Worm (Caenorhabditis elegans) whole organism, mixed stage, embryonic: ENCODE data around the gene lips-12.

Experiments used
- M03D4.4 ChIP-seq: sonication (generic microtip); optimal IDR thresholded peaks from 2 replicates; lab custom pipeline; 2017; ENCODE audit warnings: mild to moderate bottlenecking, missing genetic modification characterization, missing compliant biosample characterization
- bed-3 ChIP-seq: fragments of 200-800 bp; sonication (Bioruptor generic); optimal IDR thresholded peaks from 3 replicates; lab custom pipeline; 2018; ENCODE audit warnings: mild to moderate bottlenecking, missing genetic modification characterization, moderate library complexity, missing compliant biosample characterization
- blmp-1 ChIP-seq: fragments of 150-350 bp; optimal IDR thresholded peaks from 2 replicates; lab custom pipeline; 2014; ENCODE audit warnings: missing biosample characterization, missing genetic modification characterization
- ceh-39 ChIP-seq: fragments of 150-350 bp; optimal IDR thresholded peaks from 2 replicates; lab custom pipeline; 2014; ENCODE audit warnings: missing biosample characterization, missing genetic modification characterization
- ceh-43 ChIP-seq: fragments of 200-800 bp; sonication (Bioruptor generic); optimal IDR thresholded peaks from 2 replicates; lab custom pipeline; 2018; ENCODE audit warnings: mild to moderate bottlenecking, missing genetic modification characterization, moderate library complexity, missing compliant biosample characterization
- ceh-83 ChIP-seq: fragments of 200-800 bp; sonication (Bioruptor generic); optimal IDR thresholded peaks from 2 replicates; lab custom pipeline; 2018; ENCODE audit warnings: mild to moderate bottlenecking, missing genetic modification characterization, missing compliant biosample characterization
- ces-1 ChIP-seq: fragments of 150-350 bp; optimal IDR thresholded peaks from 2 replicates; lab custom pipeline; 2014; ENCODE audit warnings: missing biosample characterization, missing genetic modification reagents, missing genetic modification characterization
- cnd-1 ChIP-seq: fragments of 200-800 bp; sonication (Bioruptor generic); optimal IDR thresholded peaks from 2 replicates; lab custom pipeline; 2018; ENCODE audit warnings: mild to moderate bottlenecking, missing genetic modification characterization, missing compliant biosample characterization
- drap-1 ChIP-seq: fragments of 200-800 bp; sonication (Bioruptor generic); optimal IDR thresholded peaks from 3 replicates; lab custom pipeline; 2018; ENCODE audit warnings: mild to moderate bottlenecking, missing genetic modification characterization, missing compliant biosample characterization
- elt-1 ChIP-seq: sonication (generic microtip); optimal IDR thresholded peaks from 2 replicates; lab custom pipeline; 2017; ENCODE audit warnings: missing genetic modification characterization, mild to moderate bottlenecking, missing compliant biosample characterization, antibody characterized with exemption, moderate library complexity, borderline replicate concordance; ENCODE audit not compliant: insufficient read depth
- elt-3 ChIP-seq: fragments of 150-350 bp; optimal IDR thresholded peaks from 2 replicates; lab custom pipeline; 2014; ENCODE audit warnings: missing biosample characterization, missing genetic modification characterization
- flh-1 ChIP-seq: fragments of 200-800 bp; sonication (Bioruptor generic); optimal IDR thresholded peaks from 2 replicates; lab custom pipeline; 2018; ENCODE audit warnings: mild to moderate bottlenecking, missing genetic modification characterization, moderate library complexity, missing compliant biosample characterization
- ham-2 ChIP-seq: fragments of 200-800 bp; sonication (Bioruptor generic); optimal IDR thresholded peaks from 2 replicates; lab custom pipeline; 2018; ENCODE audit warnings: mild to moderate bottlenecking, missing genetic modification characterization, missing compliant biosample characterization
- hlh-1 ChIP-seq: fragments of 150-350 bp; optimal IDR thresholded peaks from 2 replicates; lab custom pipeline; 2014; ENCODE audit warnings: missing biosample characterization, missing genetic modification reagents, missing genetic modification characterization
- lin-13 ChIP-seq: fragments of 150-350 bp; optimal IDR thresholded peaks from 2 replicates; lab custom pipeline; 2014; ENCODE audit warnings: missing biosample characterization, missing genetic modification characterization
- lin-32 ChIP-seq: fragments of 200-800 bp; sonication (Bioruptor generic); optimal IDR thresholded peaks from 2 replicates; lab custom pipeline; 2018; ENCODE audit warnings: mild to moderate bottlenecking, missing genetic modification characterization, missing compliant biosample characterization
- lsy-2 ChIP-seq: fragments of 150-350 bp; optimal IDR thresholded peaks from 2 replicates; lab custom pipeline; 2014; ENCODE audit warnings: missing biosample characterization, missing genetic modification characterization
- mab-5 ChIP-seq: fragments of 150-350 bp; optimal IDR thresholded peaks from 2 replicates; lab custom pipeline; 2014; ENCODE audit warnings: missing biosample characterization, missing genetic modification characterization
- mep-1 ChIP-seq: fragments of 150-350 bp; optimal IDR thresholded peaks from 2 replicates; lab custom pipeline; 2017; ENCODE audit warnings: missing biosample characterization, missing genetic modification reagents, missing genetic modification characterization, inconsistent platforms
- mls-2 ChIP-seq: sonication (generic microtip); optimal IDR thresholded peaks from 2 replicates; lab custom pipeline; 2016; ENCODE audit warnings: mild to moderate bottlenecking, missing genetic modification characterization, moderate library complexity, missing compliant biosample characterization
- nhr-12 ChIP-seq: fragments of 150-350 bp; optimal IDR thresholded peaks from 2 replicates; lab custom pipeline; 2014; ENCODE audit warnings: missing biosample characterization, missing genetic modification characterization
- nhr-2 ChIP-seq: fragments of 150-350 bp; optimal IDR thresholded peaks from 2 replicates; lab custom pipeline; 2014; ENCODE audit warnings: missing biosample characterization, missing genetic modification characterization
- nhr-237 ChIP-seq: fragments of 150-350 bp; optimal IDR thresholded peaks from 2 replicates; lab custom pipeline; 2014; ENCODE audit warnings: missing biosample characterization, missing genetic modification characterization
- nhr-28 ChIP-seq: fragments of 150-350 bp; optimal IDR thresholded peaks from 2 replicates; lab custom pipeline; 2014; ENCODE audit warnings: missing biosample characterization, missing genetic modification characterization
- nhr-76 ChIP-seq: sonication (generic microtip); optimal IDR thresholded peaks from 2 replicates; lab custom pipeline; 2017; ENCODE audit warnings: missing biosample characterization, missing genetic modification characterization
- pha-4 ChIP-seq: fragments of 150-350 bp; optimal IDR thresholded peaks from 2 replicates; lab custom pipeline; 2018; ENCODE audit warnings: missing biosample characterization, missing genetic modification reagents, missing genetic modification characterization
- sem-2 ChIP-seq: fragments of 200-800 bp; sonication (Bioruptor generic); optimal IDR thresholded peaks from 2 replicates; lab custom pipeline; 2018; ENCODE audit warnings: mild to moderate bottlenecking, missing genetic modification characterization, missing compliant biosample characterization
- snpc-4 ChIP-seq: fragments of 150-350 bp; optimal IDR thresholded peaks from 2 replicates; lab custom pipeline; 2014; ENCODE audit warnings: missing biosample characterization, missing genetic modification characterization
- sptf-1 ChIP-seq: sonication (generic microtip); optimal IDR thresholded peaks from 2 replicates; lab custom pipeline; 2017; ENCODE audit warnings: mild to moderate bottlenecking, missing genetic modification characterization, moderate library complexity, missing compliant biosample characterization
- tbx-8 ChIP-seq: fragments of 200-800 bp; sonication (Bioruptor generic); optimal IDR thresholded peaks from 2 replicates; lab custom pipeline; 2018; ENCODE audit warnings: mild to moderate bottlenecking, missing genetic modification characterization, moderate library complexity, missing compliant biosample characterization
- unc-120 ChIP-seq: sonication (generic microtip); optimal IDR thresholded peaks from 2 replicates; lab custom pipeline; 2017; ENCODE audit warnings: missing genetic modification characterization, missing compliant biosample characterization; ENCODE audit not compliant: poor library complexity, severe bottlenecking
- unc-62 ChIP-seq: fragments of 150-350 bp; optimal IDR thresholded peaks from 2 replicates; lab custom pipeline; 2014; ENCODE audit warnings: missing biosample characterization, missing genetic modification reagents, missing genetic modification characterization
- zip-8 ChIP-seq: fragments of 150-350 bp; optimal IDR thresholded peaks from 2 replicates; lab custom pipeline; 2014; ENCODE audit warnings: missing biosample characterization, missing genetic modification characterization
- ztf-11 ChIP-seq: fragments of 150-350 bp; optimal IDR thresholded peaks from 2 replicates; lab custom pipeline; 2014; ENCODE audit warnings: missing biosample characterization, missing genetic modification characterization

Gene lips-12

ce11 chrII:1088527-1089230 lies 25.4 kb downstream of the lips-12 start:
- no peak for TF ChIP-seq lin-32
- TF ChIP-seq ztf-11 (tag; lab: Kevin White, UChicago), result no peak
- TF ChIP-seq zip-8 (tag; lab: Kevin White, UChicago), result no peak
- no peak for TF ChIP-seq lin-13 (tag; lab: Kevin White, UChicago)
- TF ChIP-seq mep-1 (tag; lab: Kevin White, UChicago), result no peak
- no peak for TF ChIP-seq bed-3
- no peak for TF ChIP-seq snpc-4 (tag; lab: Kevin White, UChicago)
- no peak for TF ChIP-seq nhr-237
- no peak for TF ChIP-seq elt-3 (tag; lab: Kevin White, UChicago)
- TF ChIP-seq ham-2, result no peak
- no peak for TF ChIP-seq mab-5 (tag; lab: Kevin White, UChicago)
- TF ChIP-seq mls-2 (tag; lab: Kevin White, UChicago), result no peak
- TF ChIP-seq ceh-43, result no peak
- TF ChIP-seq unc-62 (GFP tag; lab: Kevin White, UChicago), result no peak
- TF ChIP-seq hlh-1 (tag; lab: Kevin White, UChicago), result no peak
- TF ChIP-seq unc-120 (tag; lab: Kevin White, UChicago), result no peak
- TF ChIP-seq sem-2, result no peak

DNA sequence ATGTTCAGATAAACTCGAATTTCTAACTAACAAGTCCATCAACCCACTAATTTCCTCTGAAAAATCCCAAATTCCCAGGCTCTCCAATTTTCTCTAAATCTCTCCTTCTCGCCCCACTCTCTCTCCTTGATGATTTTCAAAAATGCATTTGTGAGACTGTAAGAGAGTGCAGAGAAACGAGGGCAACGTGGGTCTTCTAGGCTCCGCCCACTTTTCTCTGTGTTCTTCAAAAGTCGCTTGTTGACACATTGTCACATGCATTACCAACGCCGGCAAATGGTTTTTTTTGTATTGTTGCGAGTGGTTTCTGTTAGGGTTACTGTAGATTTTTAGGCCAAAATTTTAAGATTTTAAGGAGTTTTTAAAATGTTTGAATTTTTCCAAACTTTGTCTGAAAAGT lies 27.6 kb downstream of the lips-12 start:
- TF ChIP-seq nhr-237 (no peak), tbx-8 (GFP tag; lab: Kevin White, UChicago) (no peak), ceh-83 (GFP tag; lab: Kevin White, UChicago) (no peak)

DNA sequence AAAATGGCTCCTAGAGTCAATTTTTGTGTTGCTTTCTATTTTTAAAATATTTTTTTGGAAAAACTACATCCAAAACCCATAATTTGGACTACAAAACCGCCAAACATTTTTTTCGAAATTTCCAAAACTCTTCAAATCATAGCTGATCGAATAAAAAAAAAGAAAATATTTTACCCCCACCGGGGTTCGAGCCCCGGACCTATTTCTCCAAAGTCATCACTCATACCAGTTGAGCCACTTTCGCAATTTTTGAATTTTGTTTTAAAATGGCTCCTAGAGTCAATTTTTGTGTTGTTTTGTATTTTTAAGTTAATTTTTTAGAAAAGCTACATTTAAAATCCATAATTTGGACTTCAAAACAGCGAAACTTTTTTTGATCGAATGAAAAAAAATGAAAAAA lies 28.5 kb downstream of the lips-12 start:
- TF ChIP-seq lin-32 (no peak), ceh-39 (tag; lab: Kevin White, UChicago) (no peak), hlh-1 (tag; lab: Kevin White, UChicago) (no peak), sem-2 (no peak), unc-62 (GFP tag; lab: Kevin White, UChicago) (no peak), lsy-2 (no peak), snpc-4 (tag; lab: Kevin White, UChicago) (no peak), mep-1 (tag; lab: Kevin White, UChicago) (no peak), drap-1 (GFP tag; lab: Kevin White, UChicago) (no peak), M03D4.4 (no peak), nhr-237 (no peak), lin-13 (tag; lab: Kevin White, UChicago) (no peak), unc-120 (tag; lab: Kevin White, UChicago) (no peak), tbx-8 (GFP tag; lab: Kevin White, UChicago) (no peak), mls-2 (tag; lab: Kevin White, UChicago) (no peak), ceh-83 (GFP tag; lab: Kevin White, UChicago) (no peak), pha-4 (tag; lab: Kevin White, UChicago) (no peak), blmp-1 (tag; lab: Kevin White, UChicago) (no peak), elt-3 (tag; lab: Kevin White, UChicago) (no peak), cnd-1 (tag; lab: Kevin White, UChicago) (no peak)

DNA sequence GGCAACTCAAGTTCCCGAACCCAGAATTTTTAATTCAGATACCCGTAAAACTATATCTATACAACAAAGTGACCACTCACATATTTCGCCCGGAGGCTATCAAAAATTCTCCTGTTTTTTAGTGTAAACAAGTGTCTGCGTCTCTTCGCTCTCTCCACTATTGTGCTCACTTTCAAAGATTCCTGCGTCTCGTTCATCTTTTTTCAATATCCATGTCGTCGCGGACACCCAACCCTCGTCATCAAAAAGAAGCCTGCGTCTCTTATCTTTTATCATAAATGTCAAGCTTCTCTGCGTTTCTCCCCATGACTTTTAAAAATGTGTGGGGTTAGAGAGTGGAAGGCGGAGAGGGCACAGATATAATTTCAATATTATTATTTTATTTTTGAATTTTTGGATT lies 29.1 kb downstream of the lips-12 start:
- peak; percentile 6 for TF ChIP-seq ces-1 (GFP tag; lab: Kevin White, UChicago)
- TF ChIP-seq unc-62 (GFP tag; lab: Kevin White, UChicago), result peak; percentile 71
- no peak for TF ChIP-seq elt-1 (tag; lab: Kevin White, UChicago)
- TF ChIP-seq unc-120 (tag; lab: Kevin White, UChicago), result peak; percentile 13
- no peak for TF ChIP-seq zip-8 (tag; lab: Kevin White, UChicago)
- TF ChIP-seq lin-13 (tag; lab: Kevin White, UChicago), result no peak
- no peak for TF ChIP-seq mab-5 (tag; lab: Kevin White, UChicago)
- no peak for TF ChIP-seq lsy-2
- TF ChIP-seq hlh-1 (tag; lab: Kevin White, UChicago), result peak; percentile 75
- no peak for TF ChIP-seq ceh-39 (tag; lab: Kevin White, UChicago)

DNA sequence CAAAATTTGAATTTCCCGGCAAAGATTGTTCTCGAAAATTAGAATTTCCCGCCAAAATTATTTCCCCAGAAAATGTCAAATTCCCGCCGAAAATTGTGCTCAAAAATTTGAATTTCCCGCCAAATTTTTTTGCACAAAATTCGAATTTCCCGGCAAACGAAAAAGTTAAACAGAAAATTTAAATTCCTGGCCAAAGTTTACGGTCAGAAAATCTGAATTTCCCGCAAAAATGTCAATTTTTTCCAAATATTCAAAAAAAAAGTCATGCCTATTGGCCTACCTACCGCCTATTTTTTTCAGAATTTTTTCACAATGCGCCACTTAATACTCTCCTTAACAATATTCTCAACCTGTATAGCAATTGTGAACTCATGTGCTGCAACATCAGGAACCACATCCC lies 31.2 kb downstream of the lips-12 start, which contains the start of gene K02E7.1:
Gene K02E7.1 (plus strand): TSS at position 301 of the 400 bp plus-strand sequence.
- TF ChIP-seq flh-1 (GFP tag; lab: Kevin White, UChicago) (no peak), drap-1 (GFP tag; lab: Kevin White, UChicago) (no peak), mep-1 (tag; lab: Kevin White, UChicago) (no peak), ceh-83 (GFP tag; lab: Kevin White, UChicago) (no peak), zip-8 (tag; lab: Kevin White, UChicago) (no peak), unc-120 (tag; lab: Kevin White, UChicago) (no peak), nhr-12 (no peak), nhr-2 (tag; lab: Kevin White, UChicago) (no peak), unc-62 (GFP tag; lab: Kevin White, UChicago) (no peak), M03D4.4 (no peak), ceh-39 (tag; lab: Kevin White, UChicago) (no peak), lin-32 (no peak), sptf-1 (tag; lab: Kevin White, UChicago) (no peak), pha-4 (tag; lab: Kevin White, UChicago) (no peak), elt-1 (tag; lab: Kevin White, UChicago) (no peak), mls-2 (tag; lab: Kevin White, UChicago) (no peak), nhr-76 (no peak), tbx-8 (GFP tag; lab: Kevin White, UChicago) (no peak), ztf-11 (tag; lab: Kevin White, UChicago) (no peak), nhr-28 (tag; lab: Kevin White, UChicago) (no peak)
